Worm (Caenorhabditis elegans): ENCODE results near the gene Y66D12A.16.

DNA sequence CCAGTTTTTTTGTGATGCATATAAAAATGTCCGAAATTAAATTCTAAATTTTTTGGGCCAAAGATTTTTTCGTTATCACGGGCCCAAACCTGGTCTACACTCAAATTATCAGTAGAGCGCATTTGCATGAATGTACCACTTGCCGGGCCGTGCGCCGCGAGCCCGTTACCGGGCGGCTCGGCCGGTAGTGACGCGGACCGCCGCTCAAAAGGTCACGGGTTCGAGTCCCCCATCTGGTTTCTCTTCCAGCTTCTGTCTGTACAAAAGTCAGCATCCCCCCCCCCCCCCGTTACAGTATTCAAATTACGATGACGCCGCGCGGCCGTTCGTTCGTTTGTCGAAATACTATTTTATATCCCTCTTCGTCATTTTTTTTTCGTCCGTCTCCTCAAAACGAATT lies 46.0 kb upstream of the Y66D12A.16 start:
- no peak for TF ChIP-seq D2030.7 (GFP tag; IDR thresholded peaks at IDR 0.05)
- no peak for TF ChIP-seq ama-1 (optimal IDR thresholded peaks at IDR 0.05)
- no peak for TF ChIP-seq ama-1 (GFP tag; optimal IDR thresholded peaks at IDR 0.05)
- TF ChIP-seq rcor-1 (GFP tag; IDR thresholded peaks at IDR 0.05), result no peak
- no peak for TF ChIP-seq unc-130 (GFP tag; optimal IDR thresholded peaks at IDR 0.05)
